Worm (Caenorhabditis elegans) whole organism, L1 larva: ENCODE results near the gene swm-1.

Source experiments
- C04F5.9 ChIP-seq: sonication (generic microtip); optimal IDR thresholded peaks from 2 replicates; lab custom pipeline; 2016; ENCODE audit warnings: missing genetic modification characterization, missing compliant biosample characterization
- C16A3.4 ChIP-seq: fragments of 150-350 bp; optimal IDR thresholded peaks from 2 replicates; lab custom pipeline; 2014; ENCODE audit warnings: missing biosample characterization, missing genetic modification characterization
- C34B4.2 ChIP-seq: sonication (generic microtip); optimal IDR thresholded peaks from 2 replicates; lab custom pipeline; 2017; ENCODE audit warnings: mild to moderate bottlenecking, missing genetic modification characterization, missing compliant biosample characterization
- F16B12.6 ChIP-seq: fragments of 150-350 bp; optimal IDR thresholded peaks from 2 replicates; lab custom pipeline; 2014; ENCODE audit warnings: missing biosample characterization, missing genetic modification characterization
- aha-1 ChIP-seq: fragments of 150-350 bp; optimal IDR thresholded peaks from 2 replicates; lab custom pipeline; 2014; ENCODE audit warnings: missing biosample characterization, missing genetic modification characterization
- aly-2 ChIP-seq: fragments of 150-350 bp; optimal IDR thresholded peaks from 2 replicates; lab custom pipeline; 2014; ENCODE audit warnings: missing biosample characterization, missing genetic modification characterization
- ama-1 ChIP-seq: fragments of 150-350 bp; optimal IDR thresholded peaks from 2 replicates; lab custom pipeline; 2014
- blmp-1 ChIP-seq: fragments of 150-350 bp; optimal IDR thresholded peaks from 2 replicates; lab custom pipeline; 2014; ENCODE audit warnings: missing biosample characterization, missing genetic modification characterization
- ceh-8 ChIP-seq: fragments of 200-800 bp; sonication (Bioruptor generic); optimal IDR thresholded peaks from 2 replicates; lab custom pipeline; 2018; ENCODE audit warnings: mild to moderate bottlenecking, missing genetic modification characterization, moderate library complexity, missing compliant biosample characterization
- ceh-82 ChIP-seq, 3 experiments: fragments of 150-350 bp in 1 of 3; sonication (generic microtip) in 2 of 3; optimal IDR thresholded peaks; 2 replicates each; lab custom pipeline; 2014 to 2017; ENCODE audit warnings: missing biosample characterization in 3 of 3, missing genetic modification characterization in 3 of 3
- ceh-88 ChIP-seq: fragments of 200-800 bp; sonication (Bioruptor generic); IDR thresholded peaks from 2 replicates; pipeline ENCODE4 v1.3.6; 2022; ENCODE audit warnings: missing genetic modification characterization, missing compliant biosample characterization
- ceh-90 ChIP-seq: sonication (generic microtip); optimal IDR thresholded peaks from 2 replicates; lab custom pipeline; 2016; ENCODE audit warnings: missing genetic modification characterization, missing compliant biosample characterization
- ces-1 ChIP-seq: fragments of 150-350 bp; optimal IDR thresholded peaks from 2 replicates; lab custom pipeline; 2014; ENCODE audit warnings: missing biosample characterization, missing genetic modification reagents, missing genetic modification characterization
- dpl-1 ChIP-seq, 3 experiments: fragments of 150-350 bp in 2 of 3; sonication (generic microtip) in 1 of 3; optimal IDR thresholded peaks; 2 replicates each; lab custom pipeline; 2014 to 2017; ENCODE audit warnings: missing biosample characterization in 3 of 3, missing genetic modification characterization in 3 of 3, missing genetic modification reagents in 3 of 3
- efl-1 ChIP-seq, 4 experiments: fragments of 150-350 bp; optimal IDR thresholded peaks in 3 of 4; peaks in 1 of 4; 1 replicate in 1 of 4; 2 replicates in 3 of 4; lab custom pipeline; 2014; ENCODE audit warnings: missing biosample characterization in 2 of 4, missing genetic modification characterization in 2 of 4, missing genetic modification reagents in 2 of 4
- efl-3 ChIP-seq: fragments of 200-800 bp; sonication (Bioruptor generic); optimal IDR thresholded peaks from 2 replicates; lab custom pipeline; 2018; ENCODE audit warnings: mild to moderate bottlenecking, missing genetic modification characterization, missing compliant biosample characterization
- egl-13 ChIP-seq: sonication (generic microtip); optimal IDR thresholded peaks from 2 replicates; lab custom pipeline; 2016; ENCODE audit warnings: missing genotype, missing genetic modification reagents, missing genetic modification characterization, missing compliant biosample characterization
- elt-2 ChIP-seq: sonication (generic microtip); optimal IDR thresholded peaks from 2 replicates; lab custom pipeline; 2016; ENCODE audit warnings: missing genetic modification characterization, mild to moderate bottlenecking, inconsistent platforms, missing compliant biosample characterization, missing genetic modification reagents
- ets-5 ChIP-seq: fragments of 200-800 bp; sonication (Bioruptor generic); IDR thresholded peaks from 2 replicates; pipeline ENCODE4 v1.3.6; 2022; ENCODE audit warnings: missing genetic modification characterization, missing compliant biosample characterization
- fkh-10 ChIP-seq: sonication (generic microtip); optimal IDR thresholded peaks from 2 replicates; lab custom pipeline; 2017; ENCODE audit warnings: missing biosample characterization, missing genetic modification reagents, missing genetic modification characterization
- fkh-8 ChIP-seq: sonication (generic microtip); optimal IDR thresholded peaks from 2 replicates; lab custom pipeline; 2016; ENCODE audit warnings: mild to moderate bottlenecking, missing genetic modification characterization, missing compliant biosample characterization
- fos-1 ChIP-seq: fragments of 150-350 bp; optimal IDR thresholded peaks from 2 replicates; lab custom pipeline; 2014; ENCODE audit warnings: missing biosample characterization, missing genetic modification characterization
- hlh-4 ChIP-seq: sonication (generic microtip); optimal IDR thresholded peaks from 2 replicates; lab custom pipeline; 2016; ENCODE audit warnings: mild to moderate bottlenecking, missing genetic modification characterization, missing compliant biosample characterization
- lin-35 ChIP-seq, 2 experiments: fragments of 150-350 bp; optimal IDR thresholded peaks; 2 replicates each; lab custom pipeline; 2014; ENCODE audit warnings: missing biosample characterization in 2 of 2, missing genetic modification characterization in 2 of 2, missing genetic modification reagents in 2 of 2
- lin-39 ChIP-seq: fragments of 150-350 bp; optimal IDR thresholded peaks from 2 replicates; lab custom pipeline; 2014; ENCODE audit warnings: missing biosample characterization, missing genetic modification reagents, missing genetic modification characterization
- lir-3 ChIP-seq: sonication (generic microtip); optimal IDR thresholded peaks from 2 replicates; lab custom pipeline; 2016; ENCODE audit warnings: mild to moderate bottlenecking, missing genetic modification characterization, moderate library complexity, missing compliant biosample characterization; ENCODE audit not compliant: poor library complexity
- lsy-2 ChIP-seq, 2 experiments: fragments of 150-350 bp; optimal IDR thresholded peaks; 2 replicates each; lab custom pipeline; 2014; ENCODE audit warnings: missing biosample characterization in 2 of 2, missing genetic modification characterization in 2 of 2
- mef-2 ChIP-seq: fragments of 150-350 bp; optimal IDR thresholded peaks from 2 replicates; lab custom pipeline; 2014; ENCODE audit warnings: missing biosample characterization, missing genetic modification characterization
- nhr-11 ChIP-seq: fragments of 150-350 bp; optimal IDR thresholded peaks from 2 replicates; lab custom pipeline; 2014; ENCODE audit warnings: missing biosample characterization, missing genetic modification characterization
- nhr-12 ChIP-seq: sonication (generic microtip); optimal IDR thresholded peaks from 2 replicates; lab custom pipeline; 2017; ENCODE audit warnings: missing biosample characterization, missing genetic modification characterization
- nhr-19 ChIP-seq: fragments of 200-800 bp; sonication (Bioruptor generic); conservative IDR thresholded peaks from 2 replicates; pipeline ENCODE4 v1.3.6; 2022; ENCODE audit warnings: missing genetic modification characterization, missing compliant biosample characterization
- nhr-20 ChIP-seq: sonication (generic microtip); optimal IDR thresholded peaks from 2 replicates; lab custom pipeline; 2016; ENCODE audit warnings: mild to moderate bottlenecking, missing genetic modification characterization, missing compliant biosample characterization
- nhr-237 ChIP-seq: fragments of 150-350 bp; optimal IDR thresholded peaks from 2 replicates; lab custom pipeline; 2014; ENCODE audit warnings: missing biosample characterization, missing genetic modification characterization
- nhr-28 ChIP-seq: fragments of 150-350 bp; optimal IDR thresholded peaks from 2 replicates; lab custom pipeline; 2014; ENCODE audit warnings: missing biosample characterization, missing genetic modification characterization
- nhr-71 ChIP-seq: sonication (generic microtip); optimal IDR thresholded peaks from 2 replicates; lab custom pipeline; 2016; ENCODE audit warnings: mild to moderate bottlenecking, missing genetic modification characterization, moderate library complexity, missing compliant biosample characterization
- nhr-76 ChIP-seq: sonication (generic microtip); optimal IDR thresholded peaks from 2 replicates; lab custom pipeline; 2017; ENCODE audit warnings: missing biosample characterization, missing genetic modification characterization
- nhr-77 ChIP-seq: fragments of 150-350 bp; optimal IDR thresholded peaks from 2 replicates; lab custom pipeline; 2014; ENCODE audit warnings: missing biosample characterization, missing genetic modification characterization
- nhr-90 ChIP-seq: sonication (generic microtip); optimal IDR thresholded peaks from 2 replicates; lab custom pipeline; 2016; ENCODE audit warnings: mild to moderate bottlenecking, missing genetic modification characterization, missing compliant biosample characterization; ENCODE audit not compliant: poor library complexity
- pag-3 ChIP-seq: sonication (generic microtip); optimal IDR thresholded peaks from 2 replicates; lab custom pipeline; 2017; ENCODE audit warnings: missing genetic modification characterization, mild to moderate bottlenecking, missing compliant biosample characterization, antibody characterized with exemption, borderline replicate concordance; ENCODE audit not compliant: insufficient read depth
- pax-3 ChIP-seq: fragments of 200-800 bp; sonication (Bioruptor generic); optimal IDR thresholded peaks from 2 replicates; lab custom pipeline; 2018; ENCODE audit warnings: mild to moderate bottlenecking, missing genetic modification characterization, moderate library complexity, missing compliant biosample characterization
- pqm-1 ChIP-seq: sonication (generic microtip); optimal IDR thresholded peaks from 3 replicates; lab custom pipeline; 2017; ENCODE audit warnings: missing biosample characterization, missing genetic modification characterization
- rnt-1 ChIP-seq: sonication (generic microtip); optimal IDR thresholded peaks from 2 replicates; lab custom pipeline; 2016; ENCODE audit warnings: mild to moderate bottlenecking, missing genetic modification characterization, moderate library complexity, missing compliant biosample characterization
- skn-1 ChIP-seq: fragments of 150-350 bp; optimal IDR thresholded peaks from 2 replicates; lab custom pipeline; 2014; ENCODE audit warnings: missing biosample characterization, missing genetic modification characterization
- snpc-4 ChIP-seq: fragments of 150-350 bp; optimal IDR thresholded peaks from 2 replicates; lab custom pipeline; 2014; ENCODE audit warnings: missing biosample characterization, missing genetic modification characterization
- sup-37 ChIP-seq: fragments of 200-800 bp; sonication (Bioruptor generic); optimal IDR thresholded peaks from 2 replicates; lab custom pipeline; 2018; ENCODE audit warnings: mild to moderate bottlenecking, missing genetic modification characterization, missing compliant biosample characterization
- swsn-7 ChIP-seq: sonication (generic microtip); optimal IDR thresholded peaks from 2 replicates; lab custom pipeline; 2016; ENCODE audit warnings: missing genetic modification characterization, missing compliant biosample characterization
- tbx-2 ChIP-seq: sonication (generic microtip); optimal IDR thresholded peaks from 2 replicates; lab custom pipeline; 2016; ENCODE audit warnings: missing genetic modification characterization, missing compliant biosample characterization
- tlp-1 ChIP-seq: fragments of 150-350 bp; optimal IDR thresholded peaks from 2 replicates; lab custom pipeline; 2014; ENCODE audit warnings: missing biosample characterization, missing genetic modification characterization
- unc-130 ChIP-seq: fragments of 150-350 bp; optimal IDR thresholded peaks from 2 replicates; lab custom pipeline; 2017; ENCODE audit warnings: missing biosample characterization, missing genetic modification characterization, inconsistent platforms
- unc-30 ChIP-seq: sonication (generic microtip); optimal IDR thresholded peaks from 2 replicates; lab custom pipeline; 2017; ENCODE audit warnings: missing biosample characterization, missing genetic modification characterization
- vab-15 ChIP-seq: sonication (generic microtip); optimal IDR thresholded peaks from 2 replicates; lab custom pipeline; 2017; ENCODE audit warnings: missing genotype, mild to moderate bottlenecking, missing genetic modification characterization, missing compliant biosample characterization
- zag-1 ChIP-seq: fragments of 150-350 bp; optimal IDR thresholded peaks from 2 replicates; lab custom pipeline; 2014; ENCODE audit warnings: missing biosample characterization, missing genetic modification characterization
- ztf-11 ChIP-seq, 2 experiments: sonication (generic microtip); optimal IDR thresholded peaks; 2 replicates each; lab custom pipeline; 2016 to 2017; ENCODE audit warnings: missing genetic modification characterization in 2 of 2, missing biosample characterization in 1 of 2, missing compliant biosample characterization in 1 of 2

swm-1 gene

ce11 chrV:9094060-9094628, 39.5 kb upstream of the swm-1 start (continued):
- TF ChIP-seq ceh-8 (GFP tag; lab: Kevin White, UChicago): no peak
- TF ChIP-seq tlp-1: no peak
- TF ChIP-seq sup-37: peak; percentile 33
- TF ChIP-seq unc-30 (tag; lab: Kevin White, UChicago): no peak
- peak; percentile 56 for TF ChIP-seq fkh-8 (tag; lab: Kevin White, UChicago)
- no peak for TF ChIP-seq blmp-1 (tag; lab: Kevin White, UChicago)
- peak; percentile 11 for TF ChIP-seq mef-2 (tag; lab: Kevin White, UChicago)
- TF ChIP-seq rnt-1: peak; percentile 68
- peak; percentile 50; the same call in 1 of the 2 replicates for TF ChIP-seq ceh-88 (GFP tag; lab: Robert Waterston, UW)
- TF ChIP-seq nhr-11: no peak
- no peak for TF ChIP-seq nhr-76 (tag; lab: Kevin White, UChicago)
- peak; percentile 59 to 64 for TF ChIP-seq lsy-2 (tag; optimal IDR thresholded peaks at IDR 0.05; lab: Kevin White, UChicago)
- no peak for TF ChIP-seq F16B12.6 (tag; lab: Kevin White, UChicago)
- TF ChIP-seq efl-3: no peak
- TF ChIP-seq swsn-7 (tag; lab: Kevin White, UChicago): peak; percentile 62
- no peak for TF ChIP-seq fkh-10 (GFP tag; lab: Kevin White, UChicago)
- peak; percentile 26 for TF ChIP-seq ama-1 (lab: Kevin White, UChicago)
- TF ChIP-seq fos-1: no peak
- no peak for TF ChIP-seq aha-1 (tag; lab: Kevin White, UChicago)
- no peak for TF ChIP-seq zag-1 (tag; lab: Kevin White, UChicago)
- peak in 1 of 2 experiments; percentile 10 for TF ChIP-seq ztf-11 (tag; optimal IDR thresholded peaks at IDR 0.05; lab: Kevin White, UChicago)
- TF ChIP-seq ets-5 (GFP tag; lab: Robert Waterston, UW): no peak
- TF ChIP-seq dpl-1 (GFP tag; optimal IDR thresholded peaks at IDR 0.05; lab: Kevin White, UChicago): peak in 2 of 3 experiments; percentile 17 to 31
- no peak for TF ChIP-seq ceh-90
- peak; percentile 52 to 83 for TF ChIP-seq lin-35 (GFP tag; optimal IDR thresholded peaks at IDR 0.05; lab: Kevin White, UChicago)
- TF ChIP-seq nhr-237 (tag; lab: Kevin White, UChicago): no peak
- TF ChIP-seq ceh-82 (tag; optimal IDR thresholded peaks at IDR 0.05; lab: Kevin White, UChicago): no peak
- peak; percentile 56 for TF ChIP-seq skn-1
- TF ChIP-seq nhr-77 (tag; lab: Kevin White, UChicago): no peak
- no peak for TF ChIP-seq nhr-12 (tag; lab: Kevin White, UChicago)
- peak; percentile 82 for TF ChIP-seq elt-2 (tag; lab: Kevin White, UChicago)
- TF ChIP-seq unc-130 (tag; lab: Kevin White, UChicago): peak; percentile 95
- TF ChIP-seq hlh-4 (tag; lab: Kevin White, UChicago): no peak
- peak; percentile 100 for TF ChIP-seq nhr-19 (GFP tag; lab: Robert Waterston, UW)
- peak; percentile 59 for TF ChIP-seq lir-3 (tag; lab: Kevin White, UChicago)
- TF ChIP-seq C16A3.4 (tag; lab: Kevin White, UChicago): peak; percentile 54
- no peak for TF ChIP-seq C04F5.9 (tag; lab: Kevin White, UChicago)
- TF ChIP-seq pqm-1 (tag; lab: Kevin White, UChicago): no peak
- TF ChIP-seq lin-39 (tag; lab: Kevin White, UChicago): peak; percentile 35
- TF ChIP-seq egl-13 (tag; lab: Kevin White, UChicago): peak; percentile 29
- TF ChIP-seq ces-1 (GFP tag; lab: Kevin White, UChicago): no peak
- TF ChIP-seq pax-3 (tag; lab: Kevin White, UChicago): peak; percentile 28
- TF ChIP-seq efl-1 (optimal IDR thresholded peaks at IDR 0.05; lab: Kevin White, UChicago): peak in 1 of 2 experiments; percentile 18
- TF ChIP-seq efl-1 (GFP tag; optimal IDR thresholded peaks at IDR 0.05 in 1 of 2; lab: Kevin White, UChicago): peak in 1 of 2 experiments; percentile 93
- TF ChIP-seq tbx-2 (tag; lab: Kevin White, UChicago): peak; percentile 77
- TF ChIP-seq C34B4.2 (tag; lab: Kevin White, UChicago): no peak
- TF ChIP-seq pag-3: peak; percentile 47
- TF ChIP-seq nhr-90 (tag; lab: Kevin White, UChicago): peak; percentile 78
- no peak for TF ChIP-seq vab-15 (tag; lab: Kevin White, UChicago)
- TF ChIP-seq nhr-28 (tag; lab: Kevin White, UChicago): no peak
- TF ChIP-seq nhr-20 (tag; lab: Kevin White, UChicago): peak; percentile 96
- TF ChIP-seq nhr-71 (tag; lab: Kevin White, UChicago): peak; percentile 93
- TF ChIP-seq snpc-4 (tag; lab: Kevin White, UChicago): no peak
- TF ChIP-seq aly-2 (tag; lab: Kevin White, UChicago): no peak
